Worm (Caenorhabditis elegans): Measurements from ENCODE around the gene rei-1.
A peak's percentile ranks its signal among the peaks of the same experiment; 100 is the strongest.

rei-1 gene

ce11 chrIII:4088338-4088918 is 9.6 kb downstream of the rei-1 start (continued):
- no peak for TF ChIP-seq C16A3.4 (tag; optimal IDR thresholded peaks at IDR 0.05)
- TF ChIP-seq sox-4 (tag; optimal IDR thresholded peaks at IDR 0.05) = no peak
- peak; percentile 15 to 26 for TF ChIP-seq efl-1 (optimal IDR thresholded peaks at IDR 0.05)
- TF ChIP-seq efl-1 (GFP tag; optimal IDR thresholded peaks at IDR 0.05 in 1 of 2) = peak in 1 of 2 experiments; percentile 33
- TF ChIP-seq nhr-71 (tag; optimal IDR thresholded peaks at IDR 0.05) = peak; percentile 37
- no peak for TF ChIP-seq ces-1 (GFP tag; optimal IDR thresholded peaks at IDR 0.05)
- no peak for TF ChIP-seq fos-1 (tag; optimal IDR thresholded peaks at IDR 0.05)
- TF ChIP-seq lsy-2 (tag; optimal IDR thresholded peaks at IDR 0.05) = peak; percentile 7 to 59
- no peak for TF ChIP-seq tlp-1 (tag; optimal IDR thresholded peaks at IDR 0.05)
- TF ChIP-seq nhr-47 (tag; optimal IDR thresholded peaks at IDR 0.05) = peak; percentile 27
- no peak for TF ChIP-seq nhr-28 (tag; optimal IDR thresholded peaks at IDR 0.05)
- TF ChIP-seq C34B4.2 (tag; optimal IDR thresholded peaks at IDR 0.05) = no peak
- peak; percentile 56 for TF ChIP-seq dsc-1 (tag; optimal IDR thresholded peaks at IDR 0.05)

- TF ChIP-seq dpl-1 (GFP tag; optimal IDR thresholded peaks at IDR 0.05) (peak; percentile 85 to 90 (median 87)), hpl-2 (GFP tag; optimal IDR thresholded peaks at IDR 0.05) (no peak), rnt-1 (tag; optimal IDR thresholded peaks at IDR 0.05) (peak; percentile 53), lin-15B (tag; optimal IDR thresholded peaks at IDR 0.05) (peak; percentile 97), ztf-11 (tag; optimal IDR thresholded peaks at IDR 0.05) (no peak), xbp-1 (tag; optimal IDR thresholded peaks at IDR 0.05) (peak; percentile 61), nhr-84 (tag; optimal IDR thresholded peaks at IDR 0.05) (no peak), unc-86 (tag; optimal IDR thresholded peaks at IDR 0.05) (no peak), nhr-28 (tag; optimal IDR thresholded peaks at IDR 0.05) (no peak), tlp-1 (tag; optimal IDR thresholded peaks at IDR 0.05) (no peak), nhr-77 (tag; optimal IDR thresholded peaks at IDR 0.05) (peak; percentile 74), lir-3 (tag; optimal IDR thresholded peaks at IDR 0.05; ENCODE audit: poor library complexity) (no peak), lin-13 (GFP tag; optimal IDR thresholded peaks at IDR 0.05) (peak; percentile 84), F16B12.6 (tag; optimal IDR thresholded peaks at IDR 0.05) (peak; percentile 62), ceh-90 (tag; optimal IDR thresholded peaks at IDR 0.05) (no peak), pqm-1 (tag; optimal IDR thresholded peaks at IDR 0.05) (no peak), snpc-4 (tag; optimal IDR thresholded peaks at IDR 0.05) (peak; percentile 72), C34B4.2 (tag; optimal IDR thresholded peaks at IDR 0.05) (no peak), snu-23 (GFP tag; optimal IDR thresholded peaks at IDR 0.05) (peak; percentile 71), nhr-12 (tag; optimal IDR thresholded peaks at IDR 0.05) (no peak), aha-1 (tag; optimal IDR thresholded peaks at IDR 0.05) (no peak), Y116A8C.19 (tag; optimal IDR thresholded peaks at IDR 0.05; ENCODE audit: borderline replicate concordance) (no peak), vab-15 (tag; optimal IDR thresholded peaks at IDR 0.05) (no peak), mep-1 (tag; optimal IDR thresholded peaks at IDR 0.05) (peak; percentile 79), nhr-20 (tag; optimal IDR thresholded peaks at IDR 0.05) (peak; percentile 60), mab-9 (GFP tag; IDR thresholded peaks at IDR 0.05) (no peak), nhr-90 (tag; optimal IDR thresholded peaks at IDR 0.05; ENCODE audit: poor library complexity) (peak; percentile 1), egl-13 (tag; optimal IDR thresholded peaks at IDR 0.05) (peak; percentile 28), zip-4 (GFP tag; optimal IDR thresholded peaks at IDR 0.05) (no peak), unc-130 (tag; optimal IDR thresholded peaks at IDR 0.05) (peak; percentile 75), sup-37 (GFP tag; optimal IDR thresholded peaks at IDR 0.05) (no peak), nhr-71 (tag; optimal IDR thresholded peaks at IDR 0.05) (peak; percentile 78), fkh-8 (tag; optimal IDR thresholded peaks at IDR 0.05) (peak; percentile 67), fkh-4 (tag; optimal IDR thresholded peaks at IDR 0.05; ENCODE audit: borderline replicate concordance) (no peak), efl-1 (optimal IDR thresholded peaks at IDR 0.05) (peak; percentile 67 to 89), efl-1 (GFP tag; optimal IDR thresholded peaks at IDR 0.05 in 1 of 2) (peak; percentile 91 to 99), elt-3 (tag; optimal IDR thresholded peaks at IDR 0.05) (peak in 2 of 6 experiments; percentile 11 to 64), ceh-82 (tag; optimal IDR thresholded peaks at IDR 0.05) (peak; percentile 45 to 92 (median 57)), mef-2 (tag; optimal IDR thresholded peaks at IDR 0.05) (no peak), nhr-11 (tag; optimal IDR thresholded peaks at IDR 0.05) (no peak), blmp-1 (tag; optimal IDR thresholded peaks at IDR 0.05) (peak; percentile 75), jun-1 (tag; optimal IDR thresholded peaks at IDR 0.05) (peak; percentile 65), nhr-47 (tag; optimal IDR thresholded peaks at IDR 0.05) (peak; percentile 62), grh-1 (GFP tag; IDR thresholded peaks at IDR 0.05) (no peak)
Observed at ce11 chrIII:4087565-4087964, 10.4 kb downstream of the rei-1 start.
